Worm (Caenorhabditis elegans): Measurements from ENCODE around the gene smvt-1.

The smvt-1 gene

ce11 chrX:2513667-2514198, 35.1 kb downstream of the smvt-1 start:
- TF ChIP-seq sox-4 (tag; optimal IDR thresholded peaks at IDR 0.05) = no peak
- TF ChIP-seq efl-1 (optimal IDR thresholded peaks at IDR 0.05) = no peak
- peak in 1 of 2 experiments; percentile 91 for TF ChIP-seq efl-1 (GFP tag; optimal IDR thresholded peaks at IDR 0.05 in 1 of 2)

ce11 chrX:2508449-2508848, 40.3 kb downstream of the smvt-1 start, which contains the start of gene K02E10.7:
Gene K02E10.7 (minus strand): TSS chrX:2508549.
- TF ChIP-seq isw-1 (GFP tag; IDR thresholded peaks at IDR 0.05) = no peak
- no peak for TF ChIP-seq dsc-1 (tag; optimal IDR thresholded peaks at IDR 0.05)
- TF ChIP-seq hlh-4 (tag; optimal IDR thresholded peaks at IDR 0.05) = no peak
- TF ChIP-seq ceh-88 (GFP tag; IDR thresholded peaks at IDR 0.05) = no peak

ce11 chrX:2506738-2507137, 42.0 kb downstream of the smvt-1 start:
- no peak for TF ChIP-seq nhr-85 (tag)
- no peak for TF ChIP-seq sptf-1 (tag; optimal IDR thresholded peaks at IDR 0.05)
- no peak for TF ChIP-seq mep-1 (tag; optimal IDR thresholded peaks at IDR 0.05)
- no peak for TF ChIP-seq zip-4 (GFP tag; optimal IDR thresholded peaks at IDR 0.05)
- no peak for TF ChIP-seq ztf-11 (tag; optimal IDR thresholded peaks at IDR 0.05)
- peak; percentile 38 for TF ChIP-seq unc-86 (tag; optimal IDR thresholded peaks at IDR 0.05)
- no peak for TF ChIP-seq unc-30 (tag; optimal IDR thresholded peaks at IDR 0.05)
- no peak for TF ChIP-seq ceh-8 (GFP tag; optimal IDR thresholded peaks at IDR 0.05)
- TF ChIP-seq tbx-2 (tag; optimal IDR thresholded peaks at IDR 0.05) = no peak
- TF ChIP-seq lsy-2 (tag; optimal IDR thresholded peaks at IDR 0.05) = no peak
- no peak for TF ChIP-seq unc-130 (tag; optimal IDR thresholded peaks at IDR 0.05)
- TF ChIP-seq efl-3 (GFP tag; optimal IDR thresholded peaks at IDR 0.05) = no peak
- peak; percentile 15 for TF ChIP-seq ztf-4 (tag; optimal IDR thresholded peaks at IDR 0.05)
- no peak for TF ChIP-seq C16A3.4 (tag; optimal IDR thresholded peaks at IDR 0.05)
- TF ChIP-seq ceh-63 (GFP tag; optimal IDR thresholded peaks at IDR 0.05) = no peak
- TF ChIP-seq ces-1 (GFP tag; optimal IDR thresholded peaks at IDR 0.05) = no peak
- TF ChIP-seq lin-39 (tag; optimal IDR thresholded peaks at IDR 0.05) = no peak
- TF ChIP-seq ceh-88 (GFP tag; IDR thresholded peaks at IDR 0.05) = no peak
- no peak for TF ChIP-seq lin-35 (GFP tag; optimal IDR thresholded peaks at IDR 0.05)
- peak; percentile 22 for TF ChIP-seq dsc-1 (tag; optimal IDR thresholded peaks at IDR 0.05)
- peak; percentile 5 for TF ChIP-seq pax-3 (tag; optimal IDR thresholded peaks at IDR 0.05)
- no peak for TF ChIP-seq lir-3 (tag; optimal IDR thresholded peaks at IDR 0.05; ENCODE audit: poor library complexity)
- TF ChIP-seq swsn-7 (tag; optimal IDR thresholded peaks at IDR 0.05) = no peak
- TF ChIP-seq aha-1 (tag; optimal IDR thresholded peaks at IDR 0.05) = no peak
- TF ChIP-seq alr-1 (tag; optimal IDR thresholded peaks at IDR 0.05; ENCODE audit: borderline replicate concordance) = no peak
- TF ChIP-seq hpl-2 (GFP tag; optimal IDR thresholded peaks at IDR 0.05) = no peak
- no peak for TF ChIP-seq skn-1 (tag; optimal IDR thresholded peaks at IDR 0.05)
- TF ChIP-seq lin-14 (GFP tag; optimal IDR thresholded peaks at IDR 0.05) = peak; percentile 28
- TF ChIP-seq nhr-47 (tag; optimal IDR thresholded peaks at IDR 0.05) = peak; percentile 46
- TF ChIP-seq unc-62 (GFP tag; optimal IDR thresholded peaks at IDR 0.05) = no peak
- TF ChIP-seq nhr-71 (tag; optimal IDR thresholded peaks at IDR 0.05) = peak; percentile 60
- no peak for TF ChIP-seq pag-3 (tag; optimal IDR thresholded peaks at IDR 0.05; ENCODE audit: borderline replicate concordance, insufficient read depth)
- TF ChIP-seq jun-1 (tag; optimal IDR thresholded peaks at IDR 0.05) = no peak
- no peak for TF ChIP-seq nhr-19 (GFP tag; conservative IDR thresholded peaks at IDR 0.05)
- peak; percentile 62 for TF ChIP-seq fkh-8 (tag; optimal IDR thresholded peaks at IDR 0.05)
- no peak for TF ChIP-seq pqm-1 (tag; optimal IDR thresholded peaks at IDR 0.05)
- no peak for TF ChIP-seq C04F5.9 (tag; optimal IDR thresholded peaks at IDR 0.05)
- no peak for TF ChIP-seq sox-4 (tag; optimal IDR thresholded peaks at IDR 0.05)
- TF ChIP-seq mef-2 (tag; optimal IDR thresholded peaks at IDR 0.05) = no peak
- no peak for TF ChIP-seq nhr-90 (tag; optimal IDR thresholded peaks at IDR 0.05; ENCODE audit: poor library complexity)
- TF ChIP-seq egl-27 (tag; optimal IDR thresholded peaks at IDR 0.05) = no peak
- no peak for TF ChIP-seq ama-1 (optimal IDR thresholded peaks at IDR 0.05)
- no peak for TF ChIP-seq egl-13 (tag; optimal IDR thresholded peaks at IDR 0.05)
- no peak for TF ChIP-seq nhr-84 (tag; optimal IDR thresholded peaks at IDR 0.05)
- TF ChIP-seq hlh-4 (tag; optimal IDR thresholded peaks at IDR 0.05) = no peak
- no peak for TF ChIP-seq grh-1 (GFP tag; IDR thresholded peaks at IDR 0.05)

Data from whole organism, L1 larva.